Worm (Caenorhabditis elegans) whole organism, young adult: ENCODE results near the gene F46C5.10.

Experiments used
- C17E4.6 ChIP-seq: fragments of 200-800 bp; sonication (Bioruptor generic); IDR thresholded peaks from 2 replicates; pipeline ENCODE4 v1.3.6; 2022; ENCODE audit warnings: missing genetic modification reagents, missing genetic modification characterization, missing compliant biosample characterization
- F49E8.2 ChIP-seq: sonication (generic microtip); optimal IDR thresholded peaks from 3 replicates; lab custom pipeline; 2017; ENCODE audit warnings: missing genetic modification characterization, mild to moderate bottlenecking, missing compliant biosample characterization, antibody characterized with exemption, moderate library complexity; ENCODE audit not compliant: insufficient read depth
- attf-5 ChIP-seq: fragments of 200-800 bp; sonication (Bioruptor generic); optimal IDR thresholded peaks from 2 replicates; lab custom pipeline; 2018; ENCODE audit warnings: mild to moderate bottlenecking, missing genetic modification characterization, missing compliant biosample characterization
- ceh-27 ChIP-seq: fragments of 200-800 bp; sonication (Bioruptor generic); optimal IDR thresholded peaks from 2 replicates; lab custom pipeline; 2018; ENCODE audit warnings: mild to moderate bottlenecking, missing genetic modification characterization, moderate library complexity, missing compliant biosample characterization
- mcd-1 ChIP-seq: fragments of 200-800 bp; sonication (Bioruptor generic); IDR thresholded peaks from 2 replicates; pipeline ENCODE4 v1.3.6; 2022; ENCODE audit warnings: missing genetic modification reagents, missing genetic modification characterization, missing compliant biosample characterization
- mxl-1 ChIP-seq: sonication (generic microtip); optimal IDR thresholded peaks from 2 replicates; lab custom pipeline; 2016; ENCODE audit warnings: missing genetic modification characterization, missing compliant biosample characterization
- unc-62 ChIP-seq: fragments of 150-350 bp; optimal IDR thresholded peaks from 2 replicates; lab custom pipeline; 2014; ENCODE audit warnings: missing biosample characterization, missing genetic modification reagents, missing genetic modification characterization

- TF ChIP-seq F49E8.2 (no peak), mcd-1 (no peak), mxl-1 (no peak), C17E4.6 (GFP tag; lab: Robert Waterston, UW) (no peak), ceh-27 (no peak), attf-5 (GFP tag; lab: Kevin White, UChicago) (no peak), unc-62 (GFP tag; lab: Kevin White, UChicago) (no peak)
These were observed 40.8 kb upstream of the F46C5.10 start, which contains the start of gene snb-6 for ce11 chrII:8859596-8859995.
